Fruit fly (Drosophila melanogaster): ENCODE results near the gene RhoL.
A peak's percentile ranks its signal among the peaks of the same experiment; 100 is the strongest.

Gene RhoL

dm6 chr3R:9534595-9535217 is 32.3 kb upstream of the RhoL start (continued):
- TF ChIP-seq CG1832 (GFP tag; optimal IDR thresholded peaks at IDR 0.05) (no peak), yki (optimal IDR thresholded peaks at IDR 0.05) (peak; percentile 57), Lpt (GFP tag; optimal IDR thresholded peaks at IDR 0.05) (no peak), gcm2 (GFP tag; optimal IDR thresholded peaks at IDR 0.05) (no peak), CG4360 (GFP tag; IDR thresholded peaks at IDR 0.05) (peak; percentile 69), fru (optimal IDR thresholded peaks at IDR 0.05) (no peak), aop (GFP tag; IDR thresholded peaks at IDR 0.05) (no peak), Trl (optimal IDR thresholded peaks at IDR 0.05) (peak; percentile 78 to 91), Trl (GFP tag; optimal IDR thresholded peaks at IDR 0.05) (no peak), kah (GFP tag; optimal IDR thresholded peaks at IDR 0.05) (no peak), Rx (GFP tag; IDR thresholded peaks at IDR 0.05) (no peak), crp (GFP tag; optimal IDR thresholded peaks at IDR 0.05) (no peak), CG6175 (GFP tag; IDR thresholded peaks at IDR 0.05) (peak; percentile 74; the same call in 2 of the 3 replicates), Usf (GFP tag; optimal IDR thresholded peaks at IDR 0.05) (no peak), tgo (GFP tag; IDR thresholded peaks at IDR 0.05) (no peak), CG1792 (GFP tag; optimal IDR thresholded peaks at IDR 0.05) (no peak), CG12104 (GFP tag; optimal IDR thresholded peaks at IDR 0.05) (no peak), slou (GFP tag; optimal IDR thresholded peaks at IDR 0.05) (no peak), jumu (GFP tag; optimal IDR thresholded peaks at IDR 0.05) (no peak), CG11247 (GFP tag; IDR thresholded peaks at IDR 0.05) (no peak), Dp (GFP tag; optimal IDR thresholded peaks at IDR 0.05) (no peak)

dm6 chr3R:9534125-9534496 is 31.7 kb upstream of the RhoL start:
- TF ChIP-seq cg (GFP tag; optimal IDR thresholded peaks at IDR 0.05) (peak; percentile 23), CoRest (tag; optimal IDR thresholded peaks at IDR 0.05) (peak; percentile 95), caup (GFP tag; optimal IDR thresholded peaks at IDR 0.05; ENCODE audit: severe bottlenecking) (peak; percentile 84), prd (optimal IDR thresholded peaks at IDR 0.05) (no peak), prd (GFP tag; IDR thresholded peaks at IDR 0.05) (peak; percentile 93), hkb (optimal IDR thresholded peaks at IDR 0.05) (no peak), hkb (GFP tag; IDR thresholded peaks at IDR 0.05) (peak; percentile 93), CG14860 (GFP tag; IDR thresholded peaks at IDR 0.05; ENCODE audit: partially characterized antibody) (no peak), onecut (GFP tag; IDR thresholded peaks at IDR 0.05) (peak; percentile 75), CG14965 (GFP tag; optimal IDR thresholded peaks at IDR 0.05; ENCODE audit: borderline replicate concordance) (peak; percentile 82), Stat92E (GFP tag; optimal IDR thresholded peaks at IDR 0.05) (peak in 1 of 3 experiments; percentile 52), NC2β (GFP tag; optimal IDR thresholded peaks at IDR 0.05) (peak; percentile 90), CG1603 (tag; optimal IDR thresholded peaks at IDR 0.05) (peak; percentile 90), CG10543 (GFP tag; optimal IDR thresholded peaks at IDR 0.05) (no peak), Side (GFP tag; optimal IDR thresholded peaks at IDR 0.05) (peak; percentile 87), CkIIα-i1 (GFP tag; IDR thresholded peaks at IDR 0.05) (peak; percentile 39; the same call in 1 of the 2 replicates), CG10274 (GFP tag; optimal IDR thresholded peaks at IDR 0.05) (peak; percentile 61), chn (GFP tag; optimal IDR thresholded peaks at IDR 0.05) (peak; percentile 88), kah (GFP tag; optimal IDR thresholded peaks at IDR 0.05) (peak; percentile 88), Sin3A (optimal IDR thresholded peaks at IDR 0.05) (no peak), fd64A (GFP tag; optimal IDR thresholded peaks at IDR 0.05) (peak; percentile 77), nom (GFP tag; optimal IDR thresholded peaks at IDR 0.05) (no peak), CG33557 (GFP tag; optimal IDR thresholded peaks at IDR 0.05) (peak; percentile 64), BtbVII (GFP tag; optimal IDR thresholded peaks at IDR 0.05) (peak; percentile 85), shn (GFP tag; optimal IDR thresholded peaks at IDR 0.05) (peak; percentile 83), CG17359 (tag; optimal IDR thresholded peaks at IDR 0.05) (peak; percentile 97), CG6683 (GFP tag; optimal IDR thresholded peaks at IDR 0.05) (peak; percentile 65), HLH4C (GFP tag; IDR thresholded peaks at IDR 0.05; ENCODE audit: partially characterized antibody) (no peak), CG13624 (GFP tag; optimal IDR thresholded peaks at IDR 0.05) (peak; percentile 89), Scr (GFP tag; IDR thresholded peaks at IDR 0.05; ENCODE audit: partially characterized antibody) (no peak), ranshi (GFP tag; IDR thresholded peaks at IDR 0.05) (peak; percentile 93)
